Fruit fly (Drosophila melanogaster) whole organism, embryonic: ENCODE data around the gene CG43750.

Source experiments
- CG1024 ChIP-seq: fragments of 200-800 bp; sonication (Bioruptor generic); IDR thresholded peaks from 2 replicates; pipeline ENCODE4 v1.3.6; 2022; ENCODE audit warnings: missing biosample characterization, missing genetic modification characterization
- CG10979 ChIP-seq: fragments of 200-800 bp; sonication (Bioruptor generic); optimal IDR thresholded peaks from 2 replicates; lab custom pipeline; 2018; ENCODE audit warnings: missing biosample characterization, mild to moderate bottlenecking, missing genetic modification characterization, moderate library complexity
- CG11504 ChIP-seq: fragments of 200-800 bp; sonication (Bioruptor generic); optimal IDR thresholded peaks from 3 replicates; lab custom pipeline; 2019; ENCODE audit warnings: missing biosample characterization, mild to moderate bottlenecking, missing genetic modification characterization, moderate library complexity
- CG12219 ChIP-seq: fragments of 200-800 bp; sonication (Bioruptor generic); optimal IDR thresholded peaks from 3 replicates; lab custom pipeline; 2018; ENCODE audit warnings: missing biosample characterization, mild to moderate bottlenecking, missing genetic modification characterization
- CG12744 ChIP-seq: fragments of 200-800 bp; sonication (Bioruptor generic); optimal IDR thresholded peaks from 2 replicates; lab custom pipeline; 2016; ENCODE audit warnings: missing biosample characterization, missing genetic modification characterization
- CG16779 ChIP-seq: fragments of 200-800 bp; sonication (Bioruptor generic); IDR thresholded peaks from 2 replicates; pipeline ENCODE4 v1.3.6; 2022; ENCODE audit warnings: missing biosample characterization, missing genetic modification characterization
- CG17328 ChIP-seq: fragments of 200-800 bp; sonication (Bioruptor generic); IDR thresholded peaks from 2 replicates; pipeline ENCODE4 v1.3.6; 2022; ENCODE audit warnings: missing biosample characterization, missing genetic modification characterization
- CG17361 ChIP-seq: fragments of 200-800 bp; sonication (Bioruptor generic); IDR thresholded peaks from 3 replicates; pipeline ENCODE4 v1.3.6; 2022; ENCODE audit warnings: missing biosample characterization, missing genetic modification characterization
- CG2120 ChIP-seq: fragments of 200-800 bp; sonication (Bioruptor generic); optimal IDR thresholded peaks from 3 replicates; lab custom pipeline; 2016; ENCODE audit warnings: missing biosample characterization, missing genetic modification characterization
- CG2889 ChIP-seq: fragments of 200-800 bp; sonication (Bioruptor generic); IDR thresholded peaks from 3 replicates; pipeline ENCODE4 v1.3.6; 2022; ENCODE audit warnings: missing biosample characterization, missing genetic modification characterization
- CG7839 ChIP-seq: fragments of 200-800 bp; sonication (Bioruptor generic); optimal IDR thresholded peaks from 3 replicates; lab custom pipeline; 2018; ENCODE audit warnings: missing biosample characterization, mild to moderate bottlenecking, missing genetic modification characterization, moderate library complexity
- CG9817 ChIP-seq: fragments of 200-800 bp; sonication (Bioruptor generic); optimal IDR thresholded peaks from 2 replicates; lab custom pipeline; 2018; ENCODE audit warnings: missing biosample characterization, mild to moderate bottlenecking, missing genetic modification characterization, moderate library complexity
- CG9932 ChIP-seq: fragments of 200-800 bp; sonication (Bioruptor generic); IDR thresholded peaks from 2 replicates; pipeline ENCODE4 v1.3.6; 2022; ENCODE audit warnings: missing biosample characterization, missing genetic modification characterization
- Dip2 ChIP-seq: fragments of 200-800 bp; sonication (Bioruptor generic); IDR thresholded peaks from 2 replicates; pipeline ENCODE4 v1.3.6; 2022; ENCODE audit warnings: missing biosample characterization, missing genetic modification characterization
- Ets97D ChIP-seq: fragments of 200-800 bp; sonication (Bioruptor generic); optimal IDR thresholded peaks from 3 replicates; lab custom pipeline; 2016; ENCODE audit warnings: missing biosample characterization, missing genetic modification characterization
- Hr51 ChIP-seq, 2 experiments: fragments of 200-800 bp; sonication (Bioruptor generic); optimal IDR thresholded peaks; 2 replicates in 1 of 2; 3 replicates in 1 of 2; lab custom pipeline; 2016 to 2018; ENCODE audit warnings: missing biosample characterization in 2 of 2, missing genetic modification characterization in 2 of 2, mild to moderate bottlenecking in 1 of 2, moderate library complexity in 1 of 2
- Lim3 ChIP-seq: fragments of 200-800 bp; sonication (Bioruptor generic); IDR thresholded peaks from 2 replicates; pipeline ENCODE4 v1.3.6; 2022; ENCODE audit warnings: missing biosample characterization, missing genetic modification characterization
- Nf-YB ChIP-seq: fragments of 200-800 bp; sonication (Bioruptor generic); optimal IDR thresholded peaks from 3 replicates; lab custom pipeline; 2019; ENCODE audit warnings: missing biosample characterization, mild to moderate bottlenecking, missing genetic modification characterization, moderate library complexity
- Nf-YC ChIP-seq: fragments of 200-800 bp; optimal IDR thresholded peaks from 3 replicates; lab custom pipeline; 2019; ENCODE audit warnings: missing biosample characterization, mild to moderate bottlenecking, missing genetic modification characterization, moderate library complexity
- PHDP ChIP-seq: fragments of 200-800 bp; sonication (Bioruptor generic); optimal IDR thresholded peaks from 3 replicates; lab custom pipeline; 2018; ENCODE audit warnings: missing biosample characterization, mild to moderate bottlenecking, missing genetic modification characterization, moderate library complexity
- Poxn ChIP-seq: fragments of 200-800 bp; sonication (Bioruptor generic); IDR thresholded peaks from 2 replicates; pipeline ENCODE4 v1.3.6; 2022; ENCODE audit warnings: missing biosample characterization, missing genetic modification characterization
- Spps ChIP-seq: fragments of 200-800 bp; sonication (Bioruptor generic); optimal IDR thresholded peaks from 2 replicates; lab custom pipeline; 2018; ENCODE audit warnings: missing biosample characterization, mild to moderate bottlenecking, missing genetic modification characterization
- Taf1 ChIP-seq: fragments of 200-800 bp; sonication (Bioruptor generic); IDR thresholded peaks from 2 replicates; pipeline ENCODE4 v1.3.6; 2022; ENCODE audit warnings: missing biosample characterization, missing genetic modification characterization
- ab ChIP-seq: fragments of 200-800 bp; sonication (Bioruptor generic); optimal IDR thresholded peaks from 2 replicates; lab custom pipeline; 2016; ENCODE audit warnings: missing biosample characterization, missing genetic modification characterization
- bab2 ChIP-seq: fragments of 200-800 bp; sonication (Bioruptor generic); optimal IDR thresholded peaks from 2 replicates; lab custom pipeline; 2016; ENCODE audit warnings: missing biosample characterization, missing genetic modification characterization
- bsh ChIP-seq, 2 experiments: fragments of 200-800 bp; sonication (Bioruptor generic); optimal IDR thresholded peaks; 2 replicates each; lab custom pipeline; 2017 to 2018; ENCODE audit warnings: mild to moderate bottlenecking in 2 of 2, missing biosample characterization in 2 of 2, missing genetic modification characterization in 2 of 2, moderate library complexity in 1 of 2
- cad ChIP-seq: fragments of >200 bp; optimal IDR thresholded peaks from 2 replicates; lab custom pipeline; 2017; ENCODE audit warnings: missing biosample characterization, missing genetic modification characterization
- chn ChIP-seq: fragments of 200-800 bp; sonication (Bioruptor generic); optimal IDR thresholded peaks from 2 replicates; lab custom pipeline; 2016; ENCODE audit warnings: missing biosample characterization, missing genetic modification characterization
- dm ChIP-seq: fragments of 200-800 bp; sonication (Bioruptor generic); optimal IDR thresholded peaks from 3 replicates; lab custom pipeline; 2016; ENCODE audit warnings: missing biosample characterization, missing genetic modification characterization
- dmrt99B ChIP-seq: fragments of 200-800 bp; sonication (Bioruptor generic); optimal IDR thresholded peaks from 2 replicates; lab custom pipeline; 2018; ENCODE audit warnings: missing biosample characterization, mild to moderate bottlenecking, missing genetic modification characterization, moderate library complexity
- ems ChIP-seq: fragments of 200-800 bp; sonication (Bioruptor generic); optimal IDR thresholded peaks from 3 replicates; lab custom pipeline; 2016; ENCODE audit warnings: missing biosample characterization, missing genetic modification characterization
- fru ChIP-seq: fragments of >200 bp; optimal IDR thresholded peaks from 2 replicates; lab custom pipeline; 2017
- grau ChIP-seq: fragments of 200-800 bp; optimal IDR thresholded peaks from 3 replicates; lab custom pipeline; 2019; ENCODE audit warnings: missing biosample characterization, mild to moderate bottlenecking, missing genetic modification characterization, moderate library complexity
- hbn ChIP-seq: fragments of 200-800 bp; sonication (Bioruptor generic); IDR thresholded peaks from 2 replicates; pipeline ENCODE4 v1.3.6; 2022; ENCODE audit warnings: missing biosample characterization, missing genetic modification characterization; ENCODE audit not compliant: partially characterized antibody
- hkb ChIP-seq, 2 experiments: fragments of 200-800 bp in 1 of 2; fragments of >200 bp in 1 of 2; sonication (Bioruptor generic) in 1 of 2; IDR thresholded peaks in 1 of 2; optimal IDR thresholded peaks in 1 of 2; 2 replicates each; pipeline versions ENCODE4 v1.3.6 to Lab custom; 2017 to 2022; ENCODE audit warnings: missing biosample characterization in 1 of 2, missing genetic modification characterization in 1 of 2
- inv ChIP-seq: fragments of 200-800 bp; sonication (Bioruptor generic); IDR thresholded peaks from 2 replicates; pipeline ENCODE4 v1.3.6; 2022; ENCODE audit warnings: missing biosample characterization, missing genetic modification characterization; ENCODE audit not compliant: partially characterized antibody
- jing ChIP-seq: fragments of 200-800 bp; sonication (Bioruptor generic); optimal IDR thresholded peaks from 2 replicates; lab custom pipeline; 2018; ENCODE audit warnings: missing biosample characterization, mild to moderate bottlenecking, missing genetic modification characterization
- kah ChIP-seq: fragments of 200-800 bp; sonication (Bioruptor generic); optimal IDR thresholded peaks from 2 replicates; lab custom pipeline; 2018; ENCODE audit warnings: missing biosample characterization, mild to moderate bottlenecking, missing genetic modification characterization
- knrl ChIP-seq: fragments of 200-800 bp; sonication (Bioruptor generic); IDR thresholded peaks from 3 replicates; pipeline ENCODE4 v1.3.6; 2022; ENCODE audit warnings: missing biosample characterization, missing genetic modification characterization; ENCODE audit not compliant: partially characterized antibody
- lab ChIP-seq: fragments of 200-800 bp; sonication (Bioruptor generic); optimal IDR thresholded peaks from 3 replicates; lab custom pipeline; 2017; ENCODE audit warnings: missing biosample characterization, missing genetic modification characterization, mild to moderate bottlenecking, moderate library complexity, missing genetic modification reagents
- lola ChIP-seq, 3 experiments: fragments of >200 bp in 2 of 3; fragments of 200-800 bp in 1 of 3; sonication (Bioruptor generic) in 1 of 3; optimal IDR thresholded peaks; 2 replicates each; lab custom pipeline; 2017 to 2019; ENCODE audit warnings: missing biosample characterization in 3 of 3, missing genetic modification characterization in 3 of 3, mild to moderate bottlenecking in 1 of 3, moderate library complexity in 1 of 3
- nau ChIP-seq: fragments of 200-800 bp; sonication (Bioruptor generic); optimal IDR thresholded peaks from 3 replicates; lab custom pipeline; 2017; ENCODE audit warnings: missing biosample characterization, mild to moderate bottlenecking, missing genetic modification characterization, missing genetic modification reagents
- scrt ChIP-seq: fragments of 200-800 bp; sonication (Bioruptor generic); optimal IDR thresholded peaks from 2 replicates; lab custom pipeline; 2018; ENCODE audit warnings: missing biosample characterization, mild to moderate bottlenecking, missing genetic modification characterization, moderate library complexity
- sens-2 ChIP-seq: fragments of 200-800 bp; sonication (Bioruptor generic); IDR thresholded peaks from 2 replicates; pipeline ENCODE4 v1.3.6; 2022; ENCODE audit warnings: missing biosample characterization, missing genetic modification characterization
- stwl ChIP-seq: fragments of 200-800 bp; sonication (Bioruptor generic); optimal IDR thresholded peaks from 3 replicates; lab custom pipeline; 2018; ENCODE audit warnings: missing biosample characterization, mild to moderate bottlenecking, missing genetic modification characterization, moderate library complexity
- tin ChIP-seq: fragments of 200-800 bp; sonication (Bioruptor generic); optimal IDR thresholded peaks from 3 replicates; lab custom pipeline; 2016; ENCODE audit warnings: missing biosample characterization, missing genetic modification characterization
- tna ChIP-seq: fragments of 200-800 bp; sonication (Bioruptor generic); IDR thresholded peaks from 2 replicates; pipeline ENCODE4 v1.3.6; 2022; ENCODE audit warnings: missing biosample characterization, missing genetic modification characterization; ENCODE audit not compliant: partially characterized antibody
- toy ChIP-seq: fragments of 200-800 bp; sonication (Bioruptor generic); IDR thresholded peaks from 2 replicates; pipeline ENCODE4 v1.3.6; 2022; ENCODE audit warnings: missing biosample characterization, missing genetic modification characterization
- tup ChIP-seq: fragments of 200-800 bp; sonication (Bioruptor generic); optimal IDR thresholded peaks from 2 replicates; lab custom pipeline; 2016; ENCODE audit warnings: missing biosample characterization, mild to moderate bottlenecking, missing genetic modification characterization, moderate library complexity
- z ChIP-seq: fragments of 200-800 bp; sonication (Bioruptor generic); IDR thresholded peaks from 3 replicates; pipeline ENCODE4 v1.3.6; 2022; ENCODE audit warnings: missing biosample characterization, missing genetic modification characterization

Gene CG43750

dm6 chr2L:2394872-2395271, 4.4 kb upstream of the CG43750 start (continued):
- TF ChIP-seq bab2 (GFP tag; lab: Kevin White, UChicago) (no peak), lab (GFP tag; lab: Kevin White, UChicago) (peak; percentile 35), jing (no peak), z (GFP tag; lab: Robert Waterston, UW) (no peak), CG2120 (GFP tag; lab: Kevin White, UChicago) (no peak), Poxn (GFP tag; lab: Robert Waterston, UW) (no peak), PHDP (tag; lab: Kevin White, UChicago) (peak; percentile 4), lola (GFP tag; optimal IDR thresholded peaks at IDR 0.05; lab: Kevin White, UChicago) (no peak), CG9932 (GFP tag; lab: Robert Waterston, UW) (no peak), CG10979 (tag; lab: Kevin White, UChicago) (no peak), Hr51 (GFP tag; optimal IDR thresholded peaks at IDR 0.05; lab: Kevin White, UChicago) (peak in 1 of 2 experiments; percentile 6), CG17361 (GFP tag; lab: Robert Waterston, UW) (no peak), dmrt99B (tag; lab: Kevin White, UChicago) (peak; percentile 38), dm (GFP tag; lab: Kevin White, UChicago) (no peak), fru (no peak), chn (GFP tag; lab: Kevin White, UChicago) (no peak), stwl (tag; lab: Kevin White, UChicago) (no peak), CG7839 (peak; percentile 8), CG16779 (GFP tag; lab: Robert Waterston, UW) (no peak), tup (GFP tag; lab: Kevin White, UChicago) (no peak), CG9817 (tag; lab: Kevin White, UChicago) (no peak), grau (tag; lab: Kevin White, UChicago) (no peak), CG17328 (GFP tag; lab: Robert Waterston, UW) (peak; percentile 45; the same call in 1 of the 2 replicates), CG11504 (tag; lab: Kevin White, UChicago) (peak; percentile 40), Ets97D (no peak), sens-2 (GFP tag; lab: Robert Waterston, UW) (no peak), Dip2 (GFP tag; lab: Robert Waterston, UW) (no peak), CG2889 (GFP tag; lab: Robert Waterston, UW) (no peak)

dm6 chr2L:2391321-2391720, 832 bp upstream of the CG43750 start, which contains the start of gene CG46448:
CG46448 (plus strand) TSS chr2L:2391660.
- TF ChIP-seq CG1024 (GFP tag; lab: Robert Waterston, UW) (no peak), tup (GFP tag; lab: Kevin White, UChicago) (no peak), hkb (optimal IDR thresholded peaks at IDR 0.05; lab: Kevin White, UChicago) (no peak), hkb (GFP tag; IDR thresholded peaks at IDR 0.05; lab: Robert Waterston, UW) (no peak), CG12219 (GFP tag; lab: Kevin White, UChicago) (no peak), tin (GFP tag; lab: Kevin White, UChicago) (no peak), tna (GFP tag; lab: Robert Waterston, UW) (no peak), Spps (tag; lab: Kevin White, UChicago) (no peak), CG12744 (GFP tag; lab: Kevin White, UChicago) (no peak), kah (GFP tag; lab: Kevin White, UChicago) (no peak), Nf-YC (tag; lab: Kevin White, UChicago) (peak; percentile 87), bsh (GFP tag; optimal IDR thresholded peaks at IDR 0.05; lab: Kevin White, UChicago) (no peak), Taf1 (GFP tag; lab: Robert Waterston, UW) (no peak), knrl (GFP tag; lab: Robert Waterston, UW) (no peak), Nf-YB (GFP tag; lab: Kevin White, UChicago) (peak; percentile 78), ems (GFP tag; lab: Kevin White, UChicago) (no peak), toy (GFP tag; lab: Robert Waterston, UW) (no peak), hbn (GFP tag; lab: Robert Waterston, UW) (no peak), scrt (no peak), Lim3 (GFP tag; lab: Robert Waterston, UW) (0 out of 2 replicates have a peak, but pooled peaks have one; percentile 7), lab (GFP tag; lab: Kevin White, UChicago) (peak; percentile 16), nau (GFP tag; lab: Kevin White, UChicago) (no peak), cad (no peak), ab (no peak), inv (GFP tag; lab: Robert Waterston, UW) (no peak)
